Fruit fly (Drosophila melanogaster) whole organism, embryonic: ENCODE data around the gene Pif1.

Experiments
- Ada2b ChIP-seq: fragments of 200-800 bp; sonication (Bioruptor generic); IDR thresholded peaks from 2 replicates; pipeline ENCODE4 v1.3.6; 2022; ENCODE audit warnings: missing biosample characterization, missing genetic modification characterization
- Aef1 ChIP-seq: fragments of 200-800 bp; sonication (Bioruptor generic); IDR thresholded peaks from 3 replicates; pipeline ENCODE4 v1.3.6; 2022; ENCODE audit warnings: missing biosample characterization, missing genetic modification characterization
- Atf-2 ChIP-seq: fragments of 200-800 bp; sonication (Bioruptor generic); optimal IDR thresholded peaks from 2 replicates; lab custom pipeline; 2016; ENCODE audit warnings: missing biosample characterization, missing genetic modification characterization
- Bteb2 ChIP-seq: fragments of 200-800 bp; sonication (Bioruptor generic); optimal IDR thresholded peaks from 2 replicates; lab custom pipeline; 2016; ENCODE audit warnings: missing biosample characterization, missing genetic modification characterization
- CG10959 ChIP-seq: fragments of 200-800 bp; sonication (Bioruptor generic); IDR thresholded peaks from 2 replicates; pipeline ENCODE4 v1.3.6; 2022; ENCODE audit warnings: missing biosample characterization, missing genetic modification characterization
- CG11085 ChIP-seq: fragments of 200-800 bp; sonication (Bioruptor generic); IDR thresholded peaks from 2 replicates; pipeline ENCODE4 v1.3.6; 2022; ENCODE audit warnings: missing biosample characterization, missing genetic modification characterization
- CG11247 ChIP-seq: fragments of 200-800 bp; sonication (Bioruptor generic); IDR thresholded peaks from 2 replicates; pipeline ENCODE4 v1.3.6; 2022; ENCODE audit warnings: missing biosample characterization, missing genetic modification characterization
- CG13624 ChIP-seq: fragments of 200-800 bp; sonication (Bioruptor generic); optimal IDR thresholded peaks from 2 replicates; lab custom pipeline; 2016; ENCODE audit warnings: missing biosample characterization, missing genetic modification characterization
- CG14860 ChIP-seq: fragments of 200-800 bp; sonication (Bioruptor generic); IDR thresholded peaks from 3 replicates; pipeline ENCODE4 v1.3.6; 2022; ENCODE audit warnings: missing biosample characterization, missing genetic modification characterization; ENCODE audit not compliant: partially characterized antibody
- CG15269 ChIP-seq: fragments of 200-800 bp; sonication (Bioruptor generic); optimal IDR thresholded peaks from 2 replicates; lab custom pipeline; 2018; ENCODE audit warnings: missing biosample characterization, mild to moderate bottlenecking, missing genetic modification characterization, moderate library complexity
- CG17385 ChIP-seq: fragments of 200-800 bp; sonication (Bioruptor generic); optimal IDR thresholded peaks from 3 replicates; lab custom pipeline; 2018; ENCODE audit warnings: missing biosample characterization, mild to moderate bottlenecking, missing genetic modification characterization
- CG17829 ChIP-seq: fragments of 200-800 bp; optimal IDR thresholded peaks from 2 replicates; lab custom pipeline; 2019; ENCODE audit warnings: missing biosample characterization, mild to moderate bottlenecking, missing genetic modification characterization, moderate library complexity
- CG18619 ChIP-seq: fragments of 200-800 bp; sonication (Bioruptor generic); optimal IDR thresholded peaks from 3 replicates; lab custom pipeline; 2017; ENCODE audit warnings: missing biosample characterization, mild to moderate bottlenecking, missing genetic modification characterization
- CG30403 ChIP-seq: fragments of 200-800 bp; sonication (Bioruptor generic); optimal IDR thresholded peaks from 3 replicates; lab custom pipeline; 2016; ENCODE audit warnings: missing biosample characterization, missing genetic modification characterization
- CG31441 ChIP-seq: fragments of 200-800 bp; sonication (Bioruptor generic); IDR thresholded peaks from 2 replicates; pipeline ENCODE4 v1.3.6; 2022; ENCODE audit warnings: missing biosample characterization, missing genetic modification characterization
- CG4282 ChIP-seq: fragments of 200-800 bp; sonication (Bioruptor generic); optimal IDR thresholded peaks from 2 replicates; lab custom pipeline; 2016; ENCODE audit warnings: missing biosample characterization, missing genetic modification characterization
- CG43689 ChIP-seq: fragments of 200-800 bp; sonication (Bioruptor generic); IDR thresholded peaks from 2 replicates; pipeline ENCODE4 v1.3.6; 2022; ENCODE audit warnings: missing biosample characterization, missing genetic modification characterization
- CG4854 ChIP-seq: fragments of 200-800 bp; sonication (Bioruptor generic); optimal IDR thresholded peaks from 2 replicates; lab custom pipeline; 2016; ENCODE audit warnings: missing biosample characterization, missing genetic modification characterization, inconsistent platforms
- CG5245 ChIP-seq: fragments of 200-800 bp; sonication (Bioruptor generic); optimal IDR thresholded peaks from 3 replicates; lab custom pipeline; 2016; ENCODE audit warnings: missing biosample characterization, missing genetic modification characterization
- CG5953 ChIP-seq: fragments of 200-800 bp; sonication (Bioruptor generic); IDR thresholded peaks from 2 replicates; pipeline ENCODE4 v1.3.6; 2022; ENCODE audit warnings: missing biosample characterization, missing genetic modification characterization
- CG9609 ChIP-seq: fragments of 200-800 bp; sonication (Bioruptor generic); optimal IDR thresholded peaks from 3 replicates; lab custom pipeline; 2016; ENCODE audit warnings: missing biosample characterization, missing genetic modification characterization
- CG9817 ChIP-seq: fragments of 200-800 bp; sonication (Bioruptor generic); optimal IDR thresholded peaks from 2 replicates; lab custom pipeline; 2018; ENCODE audit warnings: missing biosample characterization, mild to moderate bottlenecking, missing genetic modification characterization, moderate library complexity
- CG9932 ChIP-seq: fragments of 200-800 bp; sonication (Bioruptor generic); IDR thresholded peaks from 2 replicates; pipeline ENCODE4 v1.3.6; 2022; ENCODE audit warnings: missing biosample characterization, missing genetic modification characterization
- Chrac-16 ChIP-seq: fragments of 200-800 bp; sonication (Bioruptor generic); optimal IDR thresholded peaks from 3 replicates; lab custom pipeline; 2016; ENCODE audit warnings: missing biosample characterization, missing genetic modification characterization
- Dip3 ChIP-seq: fragments of 200-800 bp; sonication (Bioruptor generic); optimal IDR thresholded peaks from 3 replicates; lab custom pipeline; 2016; ENCODE audit warnings: missing biosample characterization, missing genetic modification characterization
- Doc3 ChIP-seq: fragments of 200-800 bp; sonication (Bioruptor generic); IDR thresholded peaks from 3 replicates; pipeline ENCODE4 v1.3.6; 2022; ENCODE audit warnings: missing biosample characterization, missing genetic modification characterization; ENCODE audit not compliant: partially characterized antibody
- Hmx ChIP-seq: fragments of 200-800 bp; sonication (Bioruptor generic); optimal IDR thresholded peaks from 2 replicates; lab custom pipeline; 2016; ENCODE audit warnings: missing biosample characterization, missing genetic modification characterization
- Kr ChIP-seq: fragments of 200-800 bp; sonication (Bioruptor generic); optimal IDR thresholded peaks from 2 replicates; lab custom pipeline; 2017; ENCODE audit warnings: missing biosample characterization, mild to moderate bottlenecking, missing genetic modification characterization
- MESR4 ChIP-seq: fragments of 200-800 bp; sonication (Bioruptor generic); optimal IDR thresholded peaks from 2 replicates; lab custom pipeline; 2018; ENCODE audit warnings: missing biosample characterization, mild to moderate bottlenecking, missing genetic modification characterization, moderate library complexity
- Med ChIP-seq: fragments of 200-800 bp; sonication (Bioruptor generic); peaks from one replicate; lab custom pipeline; 2016; ENCODE audit warnings: missing biosample characterization, missing genetic modification characterization, mild to moderate bottlenecking, inconsistent platforms, moderate library complexity
- NfI ChIP-seq: fragments of 200-800 bp; sonication (Bioruptor generic); optimal IDR thresholded peaks from 3 replicates; lab custom pipeline; 2018; ENCODE audit warnings: missing biosample characterization, mild to moderate bottlenecking, missing genetic modification characterization, moderate library complexity
- Side ChIP-seq: fragments of 200-800 bp; sonication (Bioruptor generic); optimal IDR thresholded peaks from 2 replicates; lab custom pipeline; 2016; ENCODE audit warnings: missing biosample characterization, missing genetic modification characterization
- Xbp1 ChIP-seq: fragments of 200-800 bp; sonication (Bioruptor generic); optimal IDR thresholded peaks from 3 replicates; lab custom pipeline; 2016; ENCODE audit warnings: missing biosample characterization, mild to moderate bottlenecking, missing genetic modification characterization
- bigmax ChIP-seq: fragments of 200-800 bp; sonication (Bioruptor generic); optimal IDR thresholded peaks from 2 replicates; lab custom pipeline; 2018; ENCODE audit warnings: missing biosample characterization, mild to moderate bottlenecking, missing genetic modification characterization
- cas ChIP-seq: fragments of 200-800 bp; sonication (Bioruptor generic); IDR thresholded peaks from 2 replicates; pipeline ENCODE4 v1.3.6; 2022; ENCODE audit warnings: missing biosample characterization, missing genetic modification characterization
- cato ChIP-seq: fragments of 200-800 bp; sonication (Bioruptor generic); optimal IDR thresholded peaks from 2 replicates; lab custom pipeline; 2016; ENCODE audit warnings: missing biosample characterization, missing genetic modification characterization, borderline replicate concordance
- da ChIP-seq: fragments of 200-800 bp; sonication (Bioruptor generic); optimal IDR thresholded peaks from 2 replicates; lab custom pipeline; 2016; ENCODE audit warnings: missing biosample characterization, missing genetic modification characterization
- dan ChIP-seq: fragments of 200-800 bp; sonication (Bioruptor generic); IDR thresholded peaks from 2 replicates; pipeline ENCODE4 v1.3.6; 2022; ENCODE audit warnings: missing biosample characterization, missing genetic modification characterization
- dm ChIP-seq: fragments of 200-800 bp; sonication (Bioruptor generic); optimal IDR thresholded peaks from 3 replicates; lab custom pipeline; 2016; ENCODE audit warnings: missing biosample characterization, missing genetic modification characterization
- gce ChIP-seq: fragments of 200-800 bp; sonication (Bioruptor generic); IDR thresholded peaks from 3 replicates; pipeline ENCODE4 v1.3.6; 2022; ENCODE audit warnings: missing biosample characterization, missing genetic modification characterization
- gsb-n ChIP-seq: fragments of 200-800 bp; sonication (Bioruptor generic); optimal IDR thresholded peaks from 3 replicates; lab custom pipeline; 2018; ENCODE audit warnings: missing biosample characterization, mild to moderate bottlenecking, missing genetic modification characterization
- lab ChIP-seq: fragments of 200-800 bp; sonication (Bioruptor generic); optimal IDR thresholded peaks from 3 replicates; lab custom pipeline; 2017; ENCODE audit warnings: missing biosample characterization, missing genetic modification characterization, mild to moderate bottlenecking, moderate library complexity, missing genetic modification reagents
- lmd ChIP-seq: fragments of 200-800 bp; sonication (Bioruptor generic); IDR thresholded peaks from 2 replicates; pipeline ENCODE4 v1.3.6; 2022; ENCODE audit warnings: missing biosample characterization, missing genetic modification characterization
- nmo ChIP-seq: fragments of 200-800 bp; sonication (Bioruptor generic); optimal IDR thresholded peaks from 2 replicates; lab custom pipeline; 2018; ENCODE audit warnings: missing biosample characterization, mild to moderate bottlenecking, missing genetic modification characterization, moderate library complexity
- pb ChIP-seq: fragments of 200-800 bp; sonication (Bioruptor generic); optimal IDR thresholded peaks from 3 replicates; lab custom pipeline; 2016; ENCODE audit warnings: missing biosample characterization, missing genetic modification characterization
- shn ChIP-seq: fragments of 200-800 bp; sonication (Bioruptor generic); optimal IDR thresholded peaks from 3 replicates; lab custom pipeline; 2016; ENCODE audit warnings: missing biosample characterization, missing genetic modification characterization
- sna ChIP-seq: fragments of 200-800 bp; sonication (Bioruptor generic); IDR thresholded peaks from 2 replicates; pipeline ENCODE4 v1.3.6; 2022; ENCODE audit warnings: missing biosample characterization, missing genetic modification characterization; ENCODE audit not compliant: partially characterized antibody
- so ChIP-seq: fragments of 200-800 bp; sonication (Bioruptor generic); IDR thresholded peaks from 3 replicates; pipeline ENCODE4 v1.3.6; 2022; ENCODE audit warnings: missing biosample characterization, missing genetic modification characterization
- stwl ChIP-seq: fragments of 200-800 bp; sonication (Bioruptor generic); optimal IDR thresholded peaks from 3 replicates; lab custom pipeline; 2018; ENCODE audit warnings: missing biosample characterization, mild to moderate bottlenecking, missing genetic modification characterization, moderate library complexity
- tin ChIP-seq: fragments of 200-800 bp; sonication (Bioruptor generic); optimal IDR thresholded peaks from 3 replicates; lab custom pipeline; 2016; ENCODE audit warnings: missing biosample characterization, missing genetic modification characterization
- tup ChIP-seq: fragments of 200-800 bp; sonication (Bioruptor generic); optimal IDR thresholded peaks from 2 replicates; lab custom pipeline; 2016; ENCODE audit warnings: missing biosample characterization, mild to moderate bottlenecking, missing genetic modification characterization, moderate library complexity
- unc-4 ChIP-seq: fragments of 200-800 bp; sonication (Bioruptor generic); IDR thresholded peaks from 2 replicates; pipeline ENCODE4 v1.3.6; 2022; ENCODE audit warnings: missing biosample characterization, missing genetic modification characterization; ENCODE audit not compliant: partially characterized antibody

Gene Pif1

dm6 chr2L:3475948-3476347 lies 6.1 kb upstream of the Pif1 start (continued):
- TF ChIP-seq CG10959 (GFP tag; lab: Robert Waterston, UW) (no peak), CG11247 (GFP tag; lab: Robert Waterston, UW) (no peak), CG4282 (GFP tag; lab: Kevin White, UChicago) (no peak), tup (GFP tag; lab: Kevin White, UChicago) (no peak), CG15269 (tag; lab: Kevin White, UChicago) (peak; percentile 80), cato (GFP tag; lab: Kevin White, UChicago) (peak; percentile 10), cas (GFP tag; lab: Robert Waterston, UW) (no peak), CG18619 (GFP tag; lab: Kevin White, UChicago) (peak; percentile 82), shn (GFP tag; lab: Kevin White, UChicago) (peak; percentile 26), Atf-2 (GFP tag; lab: Kevin White, UChicago) (no peak), gce (no peak), CG11085 (GFP tag; lab: Robert Waterston, UW) (no peak), Ada2b (GFP tag; lab: Robert Waterston, UW) (peak; percentile 57; the same call in 1 of the 2 replicates), Dip3 (GFP tag; lab: Kevin White, UChicago) (peak; percentile 48), dm (no peak), CG5245 (GFP tag; lab: Kevin White, UChicago) (no peak), CG9932 (GFP tag; lab: Robert Waterston, UW) (peak; percentile 65), Aef1 (peak; percentile 58; the same call in 2 of the 3 replicates), CG17829 (tag; lab: Kevin White, UChicago) (peak; percentile 28), tin (GFP tag; lab: Kevin White, UChicago) (peak; percentile 72), NfI (GFP tag; lab: Kevin White, UChicago) (peak; percentile 74), CG9817 (tag; lab: Kevin White, UChicago) (peak; percentile 72), Side (GFP tag; lab: Kevin White, UChicago) (peak; percentile 17), Chrac-16 (GFP tag; lab: Kevin White, UChicago) (peak; percentile 40), lmd (GFP tag; lab: Robert Waterston, UW) (peak; percentile 76), CG17385 (GFP tag; lab: Kevin White, UChicago) (peak; percentile 68), CG14860 (GFP tag; lab: Robert Waterston, UW) (no peak), unc-4 (no peak), CG13624 (GFP tag; lab: Kevin White, UChicago) (peak; percentile 23), nmo (GFP tag; lab: Kevin White, UChicago) (peak; percentile 70), bigmax (GFP tag; lab: Kevin White, UChicago) (no peak), MESR4 (no peak), CG9609 (GFP tag; lab: Kevin White, UChicago) (peak; percentile 10), da (GFP tag; lab: Kevin White, UChicago) (no peak), Xbp1 (GFP tag; lab: Kevin White, UChicago) (peak; percentile 57), so (no peak), CG31441 (GFP tag; lab: Robert Waterston, UW) (peak; percentile 61), lab (peak; percentile 70), Kr (GFP tag; lab: Kevin White, UChicago) (no peak), stwl (tag; lab: Kevin White, UChicago) (no peak), sna (GFP tag; lab: Robert Waterston, UW) (no peak), CG4854 (peak; percentile 21), Hmx (GFP tag; lab: Kevin White, UChicago) (peak; percentile 53), Doc3 (GFP tag; lab: Robert Waterston, UW) (no peak), CG5953 (GFP tag; lab: Robert Waterston, UW) (no peak), Med (GFP tag; lab: Kevin White, UChicago) (peak; percentile 77), dan (no peak), pb (no peak), Bteb2 (GFP tag; lab: Kevin White, UChicago) (peak; percentile 18), CG43689 (GFP tag; lab: Robert Waterston, UW) (no peak), gsb-n (tag; lab: Kevin White, UChicago) (no peak), CG30403 (peak; percentile 82)
